Fruit fly (Drosophila melanogaster): Measurements from ENCODE around the gene Cap-D3.

The Cap-D3 gene

DNA sequence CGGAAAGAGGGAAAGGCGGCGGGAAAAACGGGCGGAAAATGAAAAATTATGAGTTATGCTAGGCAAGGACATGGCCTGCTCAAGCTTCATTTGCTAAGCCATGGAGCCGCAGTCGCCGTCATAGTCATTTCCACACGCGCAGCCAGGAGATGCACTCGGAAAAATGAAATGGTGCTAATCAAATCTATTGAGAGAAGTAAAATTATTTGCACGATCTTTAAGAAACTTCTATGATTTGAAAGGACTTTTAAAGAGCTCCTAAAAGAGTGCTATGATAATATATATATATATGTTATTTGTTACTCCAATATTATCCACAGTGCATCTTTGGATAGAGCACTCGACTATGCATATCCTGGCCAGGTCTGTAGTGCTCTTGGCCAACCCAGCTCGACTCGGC is 46.6 kb upstream of the Cap-D3 start (continued):
- no peak for TF ChIP-seq CG31627 (GFP tag; optimal IDR thresholded peaks at IDR 0.05)
- no peak for TF ChIP-seq fd85E (GFP tag; optimal IDR thresholded peaks at IDR 0.05)
- no peak for TF ChIP-seq Sox14 (GFP tag; optimal IDR thresholded peaks at IDR 0.05)
- TF ChIP-seq CG9139 (GFP tag; optimal IDR thresholded peaks at IDR 0.05) = no peak
- TF ChIP-seq Gug (GFP tag; IDR thresholded peaks at IDR 0.05) = 0 out of 2 replicates have a peak, but pooled peaks have one; percentile 24
- peak; percentile 9 for TF ChIP-seq Eip75B (GFP tag; optimal IDR thresholded peaks at IDR 0.05)
- no peak for TF ChIP-seq Blimp-1 (GFP tag; optimal IDR thresholded peaks at IDR 0.05)
- peak; percentile 61 for TF ChIP-seq dsx (GFP tag; optimal IDR thresholded peaks at IDR 0.05; ENCODE audit: poor library complexity, severe bottlenecking)
- peak; percentile 31; the same call in 1 of the 3 replicates for TF ChIP-seq eg (GFP tag; IDR thresholded peaks at IDR 0.05)
- peak; percentile 63 for TF ChIP-seq CG10631 (GFP tag; optimal IDR thresholded peaks at IDR 0.05)
- no peak for TF ChIP-seq CG34406 (GFP tag; optimal IDR thresholded peaks at IDR 0.05)
- no peak for TF ChIP-seq Smox (GFP tag; optimal IDR thresholded peaks at IDR 0.05)
- TF ChIP-seq ss (GFP tag; optimal IDR thresholded peaks at IDR 0.05) = peak; percentile 50 to 55
- TF ChIP-seq Lpt (GFP tag; optimal IDR thresholded peaks at IDR 0.05) = no peak
- no peak for TF ChIP-seq pdm3 (GFP tag; optimal IDR thresholded peaks at IDR 0.05)
- TF ChIP-seq CG8119 (GFP tag; IDR thresholded peaks at IDR 0.05) = peak; percentile 51; the same call in 2 of the 3 replicates
- no peak for TF ChIP-seq esn (GFP tag; optimal IDR thresholded peaks at IDR 0.05)
- no peak for TF ChIP-seq CG16779 (tag; optimal IDR thresholded peaks at IDR 0.05)
- TF ChIP-seq CG8632 (GFP tag; optimal IDR thresholded peaks at IDR 0.05) = peak; percentile 27
- TF ChIP-seq fd59A (GFP tag; optimal IDR thresholded peaks at IDR 0.05) = peak; percentile 47
- peak; percentile 49 for TF ChIP-seq achi (GFP tag; optimal IDR thresholded peaks at IDR 0.05)
- peak; percentile 42 for TF ChIP-seq acj6 (GFP tag; optimal IDR thresholded peaks at IDR 0.05)
- no peak for TF ChIP-seq dac (GFP tag; optimal IDR thresholded peaks at IDR 0.05)
- TF ChIP-seq CG11902 (GFP tag; optimal IDR thresholded peaks at IDR 0.05) = no peak
- no peak for TF ChIP-seq CG6792 (GFP tag; optimal IDR thresholded peaks at IDR 0.05)
- peak; percentile 23 for TF ChIP-seq salr (GFP tag; optimal IDR thresholded peaks at IDR 0.05)
- TF ChIP-seq CG6163 (GFP tag; IDR thresholded peaks at IDR 0.05) = peak; percentile 78

DNA sequence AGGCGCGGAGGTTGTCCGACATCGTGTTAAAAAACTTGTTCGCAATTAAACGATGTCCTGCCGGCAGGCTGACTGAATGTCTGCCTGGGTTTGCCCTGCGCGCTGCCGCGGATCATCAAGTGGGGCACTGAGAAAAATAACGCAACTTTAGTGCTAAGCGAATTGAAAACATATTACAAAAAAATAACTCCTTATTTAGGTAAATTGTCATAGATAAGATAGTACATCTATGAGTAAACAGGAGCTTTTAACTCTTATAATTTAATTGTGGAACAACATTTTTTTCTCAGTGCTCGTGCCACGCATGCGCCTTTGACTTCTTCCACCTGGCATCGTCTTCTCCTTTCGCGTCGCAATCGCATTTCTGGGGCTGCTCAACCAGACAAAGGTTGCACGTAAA is 45.7 kb upstream of the Cap-D3 start:
- TF ChIP-seq CG16779 (tag; optimal IDR thresholded peaks at IDR 0.05) = peak; percentile 7
- peak; percentile 66 for TF ChIP-seq CG10631 (GFP tag; optimal IDR thresholded peaks at IDR 0.05)
- no peak for TF ChIP-seq Lpt (GFP tag; optimal IDR thresholded peaks at IDR 0.05)
- TF ChIP-seq CG6854 (GFP tag; optimal IDR thresholded peaks at IDR 0.05) = no peak
- peak; percentile 54 for TF ChIP-seq Smox (GFP tag; optimal IDR thresholded peaks at IDR 0.05)
- peak; percentile 72 to 91 for TF ChIP-seq ss (GFP tag; optimal IDR thresholded peaks at IDR 0.05)
- TF ChIP-seq Hr38 (GFP tag; optimal IDR thresholded peaks at IDR 0.05) = no peak
- 0 out of 3 replicates have a peak, but pooled peaks have one; percentile 28 for TF ChIP-seq CG8119 (GFP tag; IDR thresholded peaks at IDR 0.05)
- no peak for TF ChIP-seq CG11294 (GFP tag; IDR thresholded peaks at IDR 0.05)
- no peak for TF ChIP-seq fkh (GFP tag; optimal IDR thresholded peaks at IDR 0.05)
- TF ChIP-seq Ets21C (GFP tag; optimal IDR thresholded peaks at IDR 0.05) = peak; percentile 17
- TF ChIP-seq Sox102F (GFP tag; optimal IDR thresholded peaks at IDR 0.05) = peak; percentile 63
- no peak for TF ChIP-seq CG15336 (GFP tag; IDR thresholded peaks at IDR 0.05)
- peak; percentile 27 for TF ChIP-seq CG11762 (GFP tag; optimal IDR thresholded peaks at IDR 0.05; ENCODE audit: insufficient read depth)
- TF ChIP-seq Hr4 (GFP tag; optimal IDR thresholded peaks at IDR 0.05) = no peak
- peak; percentile 6 for TF ChIP-seq fd85E (GFP tag; optimal IDR thresholded peaks at IDR 0.05)
- peak; percentile 59 for TF ChIP-seq OdsH (GFP tag; optimal IDR thresholded peaks at IDR 0.05)
- peak; percentile 67 for TF ChIP-seq Met (GFP tag; optimal IDR thresholded peaks at IDR 0.05)
- peak; percentile 64 for TF ChIP-seq acj6 (GFP tag; optimal IDR thresholded peaks at IDR 0.05)
- peak; percentile 86 for TF ChIP-seq CG6808 (GFP tag; optimal IDR thresholded peaks at IDR 0.05)
- TF ChIP-seq CG3919 (GFP tag; optimal IDR thresholded peaks at IDR 0.05) = peak; percentile 67
- TF ChIP-seq svp (GFP tag) = peak; percentile 81
- TF ChIP-seq Blimp-1 (GFP tag; optimal IDR thresholded peaks at IDR 0.05) = no peak
- no peak for TF ChIP-seq dac (GFP tag; optimal IDR thresholded peaks at IDR 0.05)
- peak; percentile 48 for TF ChIP-seq net (GFP tag; optimal IDR thresholded peaks at IDR 0.05)
- TF ChIP-seq Hr39 (GFP tag; optimal IDR thresholded peaks at IDR 0.05) = peak; percentile 51
- TF ChIP-seq Eip78C (GFP tag) = peak; percentile 88
- peak; percentile 80 for TF ChIP-seq CG10669 (GFP tag; optimal IDR thresholded peaks at IDR 0.05)
- TF ChIP-seq dsx (GFP tag; optimal IDR thresholded peaks at IDR 0.05; ENCODE audit: poor library complexity, severe bottlenecking) = peak; percentile 79
- peak; percentile 84 for TF ChIP-seq CG3032 (tag; optimal IDR thresholded peaks at IDR 0.05)
- TF ChIP-seq Sox14 (GFP tag; optimal IDR thresholded peaks at IDR 0.05) = peak; percentile 44
- TF ChIP-seq fd59A (GFP tag; optimal IDR thresholded peaks at IDR 0.05) = peak; percentile 79
- peak; percentile 44 for TF ChIP-seq vri (GFP tag; optimal IDR thresholded peaks at IDR 0.05)
- TF ChIP-seq cyc (GFP tag; optimal IDR thresholded peaks at IDR 0.05) = peak; percentile 50
- peak; percentile 55 for TF ChIP-seq pdm3 (GFP tag; optimal IDR thresholded peaks at IDR 0.05)
- TF ChIP-seq CG34406 (GFP tag; optimal IDR thresholded peaks at IDR 0.05) = peak; percentile 52
- TF ChIP-seq Gug (GFP tag; IDR thresholded peaks at IDR 0.05) = no peak

All from whole organism, prepupa.